Fruit fly (Drosophila melanogaster): ENCODE data around the gene CG31516.

The CG31516 gene

DNA sequence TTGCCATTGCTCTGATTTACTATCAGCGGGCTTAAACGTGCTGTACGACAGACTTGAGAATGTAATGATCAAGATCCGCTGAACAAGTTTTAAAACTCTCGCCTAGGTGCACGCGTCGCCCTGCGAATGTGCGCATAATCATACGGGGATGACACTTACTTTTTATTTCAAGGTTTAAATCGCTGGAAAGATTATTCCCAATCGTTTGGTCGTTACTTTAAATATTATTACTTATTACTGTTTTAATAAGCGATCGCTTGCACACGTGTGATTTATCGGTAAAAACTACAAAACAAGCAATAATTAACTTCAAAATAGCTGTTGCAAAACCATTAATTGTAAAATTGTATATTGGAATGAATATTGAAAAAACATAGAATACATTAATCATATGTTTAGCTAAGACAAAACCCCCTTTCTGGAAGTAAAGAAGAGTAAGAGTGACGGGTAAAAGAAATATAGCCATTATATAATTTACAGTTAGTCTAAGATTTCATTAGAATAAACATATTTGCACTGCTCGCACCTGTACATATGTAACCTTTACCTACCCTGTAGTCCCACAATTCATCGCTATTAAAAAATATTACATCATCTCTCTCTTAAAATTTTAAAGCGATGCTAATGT is 9.3 kb upstream of the CG31516 start, which contains the start of gene DhpD (continued):
- peak; percentile 73 for TF ChIP-seq az2 (GFP tag; optimal IDR thresholded peaks at IDR 0.05)
- TF ChIP-seq CG12219 (GFP tag; optimal IDR thresholded peaks at IDR 0.05), result peak; percentile 58
- no peak for TF ChIP-seq CG8478 (optimal IDR thresholded peaks at IDR 0.05)
- no peak for TF ChIP-seq fd102C (GFP tag; optimal IDR thresholded peaks at IDR 0.05)
- no peak for TF ChIP-seq CG17912 (GFP tag; optimal IDR thresholded peaks at IDR 0.05)
- peak; percentile 48 for TF ChIP-seq CG12299 (tag; optimal IDR thresholded peaks at IDR 0.05)
- TF ChIP-seq p53 (GFP tag; optimal IDR thresholded peaks at IDR 0.05), result no peak
- TF ChIP-seq CG6791 (GFP tag; IDR thresholded peaks at IDR 0.05; ENCODE audit: partially characterized antibody), result peak; percentile 88
- TF ChIP-seq dimm (GFP tag; IDR thresholded peaks at IDR 0.05), result 0 out of 2 replicates have a peak, but pooled peaks have one; percentile 16
- TF ChIP-seq CG18011 (GFP tag; optimal IDR thresholded peaks at IDR 0.05), result peak; percentile 43
- no peak for TF ChIP-seq prd (optimal IDR thresholded peaks at IDR 0.05)
- peak; percentile 81 for TF ChIP-seq prd (GFP tag; IDR thresholded peaks at IDR 0.05)
- TF ChIP-seq slbo (GFP tag; IDR thresholded peaks at IDR 0.05), result peak; percentile 86
- no peak for TF ChIP-seq CG12071 (GFP tag; optimal IDR thresholded peaks at IDR 0.05)
- TF ChIP-seq CG17328 (GFP tag; IDR thresholded peaks at IDR 0.05), result peak; percentile 80
- no peak for TF ChIP-seq Dek (tag; optimal IDR thresholded peaks at IDR 0.05)
- no peak for TF ChIP-seq salm (tag; optimal IDR thresholded peaks at IDR 0.05)
- peak; percentile 95 for TF ChIP-seq tna (GFP tag; IDR thresholded peaks at IDR 0.05; ENCODE audit: partially characterized antibody)
- peak; percentile 65 for TF ChIP-seq bab2 (GFP tag; optimal IDR thresholded peaks at IDR 0.05)
- TF ChIP-seq pzg (GFP tag; optimal IDR thresholded peaks at IDR 0.05), result peak; percentile 37
- peak; percentile 76 for TF ChIP-seq HLH3B (GFP tag; IDR thresholded peaks at IDR 0.05)
- TF ChIP-seq schlank (tag; optimal IDR thresholded peaks at IDR 0.05), result peak; percentile 1
- TF ChIP-seq sna (GFP tag; IDR thresholded peaks at IDR 0.05; ENCODE audit: partially characterized antibody), result no peak
- peak; percentile 37 for TF ChIP-seq chn (GFP tag; optimal IDR thresholded peaks at IDR 0.05)
- TF ChIP-seq CG5953 (GFP tag; IDR thresholded peaks at IDR 0.05), result no peak
- no peak for TF ChIP-seq toy (GFP tag; IDR thresholded peaks at IDR 0.05)
- no peak for TF ChIP-seq NC2α (GFP tag; optimal IDR thresholded peaks at IDR 0.05)
- peak; percentile 42 for TF ChIP-seq CG3407 (GFP tag; optimal IDR thresholded peaks at IDR 0.05)
- TF ChIP-seq CG8765 (GFP tag; IDR thresholded peaks at IDR 0.05), result 0 out of 2 replicates have a peak, but pooled peaks have one; percentile 35
- TF ChIP-seq sens (GFP tag), result peak; percentile 87
- TF ChIP-seq Doc2 (GFP tag; IDR thresholded peaks at IDR 0.05), result no peak
- peak; percentile 39 to 93 for TF ChIP-seq Pdp1 (GFP tag; optimal IDR thresholded peaks at IDR 0.05)
- TF ChIP-seq CG12104 (GFP tag; optimal IDR thresholded peaks at IDR 0.05), result peak; percentile 72
- TF ChIP-seq Hr78 (GFP tag; optimal IDR thresholded peaks at IDR 0.05), result no peak
- peak; percentile 93 for TF ChIP-seq HLH4C (GFP tag; IDR thresholded peaks at IDR 0.05; ENCODE audit: partially characterized antibody)
- peak; percentile 42 for TF ChIP-seq pfk (GFP tag; optimal IDR thresholded peaks at IDR 0.05)
- no peak for TF ChIP-seq CG3065 (GFP tag; optimal IDR thresholded peaks at IDR 0.05)
- TF ChIP-seq CG4328 (GFP tag; optimal IDR thresholded peaks at IDR 0.05), result peak; percentile 66
- TF ChIP-seq Bteb2 (GFP tag; optimal IDR thresholded peaks at IDR 0.05), result peak; percentile 56
- TF ChIP-seq CG7786 (GFP tag; optimal IDR thresholded peaks at IDR 0.05), result peak; percentile 63
- no peak for TF ChIP-seq oc (tag; optimal IDR thresholded peaks at IDR 0.05)
- peak; percentile 23 for TF ChIP-seq CG9609 (GFP tag; optimal IDR thresholded peaks at IDR 0.05)
- peak; percentile 4 to 38 for TF ChIP-seq chif (GFP tag; optimal IDR thresholded peaks at IDR 0.05)
- no peak for TF ChIP-seq ro (GFP tag; IDR thresholded peaks at IDR 0.05)
- peak; percentile 60; the same call in 1 of the 2 replicates for TF ChIP-seq wdn (GFP tag; IDR thresholded peaks at IDR 0.05)
- peak; percentile 6 for TF ChIP-seq CG8359 (GFP tag; optimal IDR thresholded peaks at IDR 0.05; ENCODE audit: borderline replicate concordance)
- TF ChIP-seq CG14965 (GFP tag; optimal IDR thresholded peaks at IDR 0.05; ENCODE audit: borderline replicate concordance), result no peak
- 0 out of 2 replicates have a peak, but pooled peaks have one; percentile 35 for TF ChIP-seq Adf1 (GFP tag; IDR thresholded peaks at IDR 0.05)
- TF ChIP-seq vfl (GFP tag; optimal IDR thresholded peaks at IDR 0.05), result peak; percentile 42
- peak; percentile 61 for TF ChIP-seq CG12942 (GFP tag; optimal IDR thresholded peaks at IDR 0.05)
